Fruit fly (Drosophila melanogaster) whole organism, embryonic: ENCODE results near the gene hydra.

Source experiments
- BEAF-32 ChIP-seq: fragments of 200-800 bp; sonication (Bioruptor generic); optimal IDR thresholded peaks from 3 replicates; lab custom pipeline; 2017; ENCODE audit warnings: missing biosample characterization, missing genetic modification characterization, mild to moderate bottlenecking, moderate library complexity, missing genetic modification reagents
- CG11504 ChIP-seq: fragments of 200-800 bp; sonication (Bioruptor generic); optimal IDR thresholded peaks from 3 replicates; lab custom pipeline; 2019; ENCODE audit warnings: missing biosample characterization, mild to moderate bottlenecking, missing genetic modification characterization, moderate library complexity
- CG12236 ChIP-seq: fragments of 200-800 bp; sonication (Bioruptor generic); optimal IDR thresholded peaks from 2 replicates; lab custom pipeline; 2016; ENCODE audit warnings: missing biosample characterization, missing genetic modification characterization
- CG14710 ChIP-seq: fragments of 200-800 bp; sonication (Bioruptor generic); optimal IDR thresholded peaks from 3 replicates; lab custom pipeline; 2019; ENCODE audit warnings: missing biosample characterization, mild to moderate bottlenecking, missing genetic modification characterization, moderate library complexity
- CG1647 ChIP-seq: fragments of 200-800 bp; sonication (Bioruptor generic); optimal IDR thresholded peaks from 3 replicates; lab custom pipeline; 2016; ENCODE audit warnings: missing biosample characterization, missing genetic modification characterization
- CG18262 ChIP-seq: fragments of 200-800 bp; optimal IDR thresholded peaks from 3 replicates; lab custom pipeline; 2019; ENCODE audit warnings: missing biosample characterization, mild to moderate bottlenecking, missing genetic modification characterization, moderate library complexity
- CG31224 ChIP-seq: fragments of 200-800 bp; sonication (Bioruptor generic); IDR thresholded peaks from 2 replicates; pipeline ENCODE4 v1.3.6; 2022; ENCODE audit warnings: missing biosample characterization, missing genetic modification characterization
- CG31365 ChIP-seq: fragments of 200-800 bp; sonication (Bioruptor generic); optimal IDR thresholded peaks from 2 replicates; lab custom pipeline; 2018; ENCODE audit warnings: missing biosample characterization, mild to moderate bottlenecking, missing genetic modification characterization
- CG3281 ChIP-seq: fragments of 200-800 bp; sonication (Bioruptor generic); optimal IDR thresholded peaks from 3 replicates; lab custom pipeline; 2017; ENCODE audit warnings: missing biosample characterization, mild to moderate bottlenecking, missing genetic modification characterization
- CG3407 ChIP-seq: fragments of 200-800 bp; sonication (Bioruptor generic); optimal IDR thresholded peaks from 2 replicates; lab custom pipeline; 2018; ENCODE audit warnings: missing biosample characterization, mild to moderate bottlenecking, missing genetic modification characterization
- CG4424 ChIP-seq: fragments of 200-800 bp; sonication (Bioruptor generic); optimal IDR thresholded peaks from 3 replicates; lab custom pipeline; 2016; ENCODE audit warnings: missing biosample characterization, missing genetic modification characterization
- CG6254 ChIP-seq: fragments of 200-800 bp; sonication (Bioruptor generic); optimal IDR thresholded peaks from 3 replicates; lab custom pipeline; 2017; ENCODE audit warnings: mild to moderate bottlenecking, missing biosample characterization, missing genetic modification reagents, missing genetic modification characterization
- CG6689 ChIP-seq: fragments of 200-800 bp; sonication (Bioruptor generic); IDR thresholded peaks from 2 replicates; pipeline ENCODE4 v1.3.6; 2022; ENCODE audit warnings: missing biosample characterization, missing genetic modification characterization
- CG6854 ChIP-seq: fragments of 200-800 bp; sonication (Bioruptor generic); optimal IDR thresholded peaks from 3 replicates; lab custom pipeline; 2017; ENCODE audit warnings: missing biosample characterization, mild to moderate bottlenecking, missing genetic modification characterization
- CG7556 ChIP-seq: fragments of 200-800 bp; sonication (Bioruptor generic); optimal IDR thresholded peaks from 2 replicates; lab custom pipeline; 2017; ENCODE audit warnings: missing biosample characterization, mild to moderate bottlenecking, missing genetic modification characterization
- CG8089 ChIP-seq: fragments of 200-800 bp; sonication (Bioruptor generic); optimal IDR thresholded peaks from 3 replicates; lab custom pipeline; 2016; ENCODE audit warnings: missing biosample characterization, missing genetic modification characterization
- CG8944 ChIP-seq: fragments of 200-800 bp; sonication (Bioruptor generic); optimal IDR thresholded peaks from 3 replicates; lab custom pipeline; 2016; ENCODE audit warnings: missing biosample characterization, missing genetic modification characterization
- CG9215 ChIP-seq: fragments of 200-800 bp; sonication (Bioruptor generic); IDR thresholded peaks from 2 replicates; pipeline ENCODE4 v1.3.6; 2022; ENCODE audit warnings: missing biosample characterization, missing genetic modification characterization
- CG9797 ChIP-seq: fragments of 200-800 bp; sonication (Bioruptor generic); optimal IDR thresholded peaks from 3 replicates; lab custom pipeline; 2018; ENCODE audit warnings: missing biosample characterization, mild to moderate bottlenecking, missing genetic modification characterization
- CG9876 ChIP-seq: fragments of 200-800 bp; sonication (Bioruptor generic); optimal IDR thresholded peaks from 2 replicates; lab custom pipeline; 2016; ENCODE audit warnings: missing biosample characterization, missing genetic modification characterization
- Doc3 ChIP-seq: fragments of 200-800 bp; sonication (Bioruptor generic); IDR thresholded peaks from 3 replicates; pipeline ENCODE4 v1.3.6; 2022; ENCODE audit warnings: missing biosample characterization, missing genetic modification characterization; ENCODE audit not compliant: partially characterized antibody
- Fer2 ChIP-seq: fragments of 200-800 bp; sonication (Bioruptor generic); optimal IDR thresholded peaks from 2 replicates; lab custom pipeline; 2018; ENCODE audit warnings: missing biosample characterization, mild to moderate bottlenecking, missing genetic modification characterization, moderate library complexity
- HmgZ ChIP-seq: fragments of 200-800 bp; sonication (Bioruptor generic); optimal IDR thresholded peaks from 2 replicates; lab custom pipeline; 2018; ENCODE audit warnings: missing biosample characterization, mild to moderate bottlenecking, missing genetic modification characterization
- Lhr ChIP-seq: fragments of 200-800 bp; sonication (Bioruptor generic); optimal IDR thresholded peaks from 3 replicates; lab custom pipeline; 2017; ENCODE audit warnings: mild to moderate bottlenecking, missing biosample characterization, missing genetic modification reagents, missing genetic modification characterization
- Lim3 ChIP-seq: fragments of 200-800 bp; sonication (Bioruptor generic); IDR thresholded peaks from 2 replicates; pipeline ENCODE4 v1.3.6; 2022; ENCODE audit warnings: missing biosample characterization, missing genetic modification characterization
- Lpt ChIP-seq: fragments of >200 bp; optimal IDR thresholded peaks from 2 replicates; lab custom pipeline; 2018; ENCODE audit warnings: missing biosample characterization, missing genetic modification characterization
- MESR4 ChIP-seq: fragments of 200-800 bp; sonication (Bioruptor generic); optimal IDR thresholded peaks from 2 replicates; lab custom pipeline; 2018; ENCODE audit warnings: missing biosample characterization, mild to moderate bottlenecking, missing genetic modification characterization, moderate library complexity
- NK7.1 ChIP-seq: fragments of 200-800 bp; sonication (Bioruptor generic); optimal IDR thresholded peaks from 3 replicates; lab custom pipeline; 2016; ENCODE audit warnings: missing biosample characterization, missing genetic modification characterization
- Scr ChIP-seq: fragments of 200-800 bp; sonication (Bioruptor generic); IDR thresholded peaks from 2 replicates; pipeline ENCODE4 v1.3.6; 2022; ENCODE audit warnings: missing biosample characterization, missing genetic modification characterization; ENCODE audit not compliant: partially characterized antibody
- Usf ChIP-seq: fragments of 200-800 bp; sonication (Bioruptor generic); optimal IDR thresholded peaks from 2 replicates; lab custom pipeline; 2017; ENCODE audit warnings: missing genotype, missing biosample characterization, missing genetic modification characterization
- Xbp1 ChIP-seq: fragments of 200-800 bp; sonication (Bioruptor generic); optimal IDR thresholded peaks from 3 replicates; lab custom pipeline; 2016; ENCODE audit warnings: missing biosample characterization, mild to moderate bottlenecking, missing genetic modification characterization
- ab ChIP-seq: fragments of 200-800 bp; sonication (Bioruptor generic); optimal IDR thresholded peaks from 2 replicates; lab custom pipeline; 2016; ENCODE audit warnings: missing biosample characterization, missing genetic modification characterization
- ash1 ChIP-seq: fragments of 200-800 bp; sonication (Bioruptor generic); optimal IDR thresholded peaks from 2 replicates; lab custom pipeline; 2018; ENCODE audit warnings: missing biosample characterization, mild to moderate bottlenecking, missing genetic modification characterization
- crc ChIP-seq: fragments of 200-800 bp; sonication (Bioruptor generic); optimal IDR thresholded peaks from 2 replicates; lab custom pipeline; 2016; ENCODE audit warnings: missing biosample characterization, missing genetic modification characterization
- croc ChIP-seq: fragments of 200-800 bp; sonication (Bioruptor generic); conservative IDR thresholded peaks from 3 replicates; pipeline ENCODE4 v1.3.6; 2022; ENCODE audit warnings: missing biosample characterization, missing genetic modification characterization
- disco-r ChIP-seq: fragments of 200-800 bp; sonication (Bioruptor generic); optimal IDR thresholded peaks from 2 replicates; lab custom pipeline; 2016; ENCODE audit warnings: missing biosample characterization, missing genetic modification characterization
- eve ChIP-seq, 2 experiments: fragments of >200 bp; optimal IDR thresholded peaks; 2 replicates each; lab custom pipeline; 2017; ENCODE audit warnings: missing biosample characterization in 2 of 2, missing genetic modification characterization in 2 of 2
- ewg ChIP-seq: fragments of 200-800 bp; sonication (Bioruptor generic); optimal IDR thresholded peaks from 3 replicates; lab custom pipeline; 2017; ENCODE audit warnings: mild to moderate bottlenecking, missing biosample characterization, missing genetic modification reagents, missing genetic modification characterization
- fd3F ChIP-seq: fragments of 200-800 bp; sonication (Bioruptor generic); optimal IDR thresholded peaks from 2 replicates; lab custom pipeline; 2018; ENCODE audit warnings: missing biosample characterization, mild to moderate bottlenecking, missing genetic modification characterization, moderate library complexity
- gsb-n ChIP-seq: fragments of 200-800 bp; sonication (Bioruptor generic); optimal IDR thresholded peaks from 3 replicates; lab custom pipeline; 2018; ENCODE audit warnings: missing biosample characterization, mild to moderate bottlenecking, missing genetic modification characterization
- lilli ChIP-seq: fragments of 200-800 bp; sonication (Bioruptor generic); optimal IDR thresholded peaks from 3 replicates; lab custom pipeline; 2016; ENCODE audit warnings: missing biosample characterization, missing genetic modification characterization
- lmd ChIP-seq: fragments of 200-800 bp; sonication (Bioruptor generic); IDR thresholded peaks from 2 replicates; pipeline ENCODE4 v1.3.6; 2022; ENCODE audit warnings: missing biosample characterization, missing genetic modification characterization
- nmo ChIP-seq: fragments of 200-800 bp; sonication (Bioruptor generic); optimal IDR thresholded peaks from 2 replicates; lab custom pipeline; 2018; ENCODE audit warnings: missing biosample characterization, mild to moderate bottlenecking, missing genetic modification characterization, moderate library complexity
- odd ChIP-seq: fragments of 200-800 bp; sonication (Bioruptor generic); optimal IDR thresholded peaks from 2 replicates; lab custom pipeline; 2017; ENCODE audit warnings: missing biosample characterization, mild to moderate bottlenecking, missing genetic modification characterization
- ranshi ChIP-seq: fragments of 200-800 bp; sonication (Bioruptor generic); IDR thresholded peaks from 2 replicates; pipeline ENCODE4 v1.3.6; 2022; ENCODE audit warnings: missing biosample characterization, missing genetic modification characterization
- row ChIP-seq: fragments of 200-800 bp; sonication (Bioruptor generic); IDR thresholded peaks from 3 replicates; pipeline ENCODE4 v1.3.6; 2022; ENCODE audit warnings: missing biosample characterization, missing genetic modification characterization
- sens-2 ChIP-seq: fragments of 200-800 bp; sonication (Bioruptor generic); IDR thresholded peaks from 2 replicates; pipeline ENCODE4 v1.3.6; 2022; ENCODE audit warnings: missing biosample characterization, missing genetic modification characterization
- sna ChIP-seq: fragments of 200-800 bp; sonication (Bioruptor generic); IDR thresholded peaks from 2 replicates; pipeline ENCODE4 v1.3.6; 2022; ENCODE audit warnings: missing biosample characterization, missing genetic modification characterization; ENCODE audit not compliant: partially characterized antibody
- trem ChIP-seq: fragments of 200-800 bp; optimal IDR thresholded peaks from 3 replicates; lab custom pipeline; 2019; ENCODE audit warnings: missing biosample characterization, mild to moderate bottlenecking, missing genetic modification characterization, moderate library complexity
- trh ChIP-seq: fragments of 200-800 bp; sonication (Bioruptor generic); optimal IDR thresholded peaks from 2 replicates; lab custom pipeline; 2016; ENCODE audit warnings: missing biosample characterization, missing genetic modification characterization
- tup ChIP-seq: fragments of 200-800 bp; sonication (Bioruptor generic); optimal IDR thresholded peaks from 2 replicates; lab custom pipeline; 2016; ENCODE audit warnings: missing biosample characterization, mild to moderate bottlenecking, missing genetic modification characterization, moderate library complexity

Gene hydra

dm6 chrX:20721724-20722344 is 45.0 kb upstream of the hydra start (continued):
- TF ChIP-seq MESR4 (GFP tag; lab: Kevin White, UChicago) (no peak), CG4424 (GFP tag; lab: Kevin White, UChicago) (peak; percentile 21), trh (GFP tag; lab: Kevin White, UChicago) (no peak), CG18262 (tag; lab: Kevin White, UChicago) (peak; percentile 46), Scr (GFP tag; lab: Robert Waterston, UW) (no peak), Xbp1 (GFP tag; lab: Kevin White, UChicago) (no peak), Lpt (GFP tag; lab: Kevin White, UChicago) (no peak), Usf (GFP tag; lab: Kevin White, UChicago) (no peak), fd3F (GFP tag; lab: Kevin White, UChicago) (no peak), CG9876 (GFP tag; lab: Kevin White, UChicago) (no peak), CG3281 (GFP tag; lab: Kevin White, UChicago) (no peak), CG6689 (no peak), CG31224 (GFP tag; lab: Robert Waterston, UW) (no peak), tup (GFP tag; lab: Kevin White, UChicago) (no peak), Lim3 (GFP tag; lab: Robert Waterston, UW) (no peak), BEAF-32 (GFP tag; lab: Kevin White, UChicago) (no peak), CG11504 (tag; lab: Kevin White, UChicago) (peak; percentile 18), ewg (no peak), CG6854 (GFP tag; lab: Kevin White, UChicago) (no peak), sens-2 (GFP tag; lab: Robert Waterston, UW) (no peak), sna (GFP tag; lab: Robert Waterston, UW) (no peak), ab (GFP tag; lab: Kevin White, UChicago) (no peak), CG9797 (GFP tag; lab: Kevin White, UChicago) (no peak), lmd (GFP tag; lab: Robert Waterston, UW) (no peak; the same call in 1 of the 2 replicates), CG12236 (GFP tag; lab: Kevin White, UChicago) (no peak), Doc3 (GFP tag; lab: Robert Waterston, UW) (no peak), lilli (no peak), CG3407 (no peak), Fer2 (tag; lab: Kevin White, UChicago) (no peak), CG1647 (no peak), trem (tag; lab: Kevin White, UChicago) (peak; percentile 8), gsb-n (no peak), row (GFP tag; lab: Robert Waterston, UW) (peak; percentile 11; the same call in 1 of the 3 replicates), CG9215 (GFP tag; lab: Robert Waterston, UW) (no peak), ranshi (GFP tag; lab: Robert Waterston, UW) (no peak), Lhr (GFP tag; lab: Kevin White, UChicago) (no peak), CG6254 (GFP tag; lab: Kevin White, UChicago) (peak; percentile 22), odd (no peak), HmgZ (tag; lab: Kevin White, UChicago) (no peak), croc (GFP tag; lab: Robert Waterston, UW) (no peak), ash1 (GFP tag; lab: Kevin White, UChicago) (no peak), eve (GFP tag; optimal IDR thresholded peaks at IDR 0.05; lab: Kevin White, UChicago) (peak in 1 of 2 experiments; percentile 17), nmo (no peak), CG31365 (no peak), disco-r (no peak), CG7556 (no peak), CG8944 (GFP tag; lab: Kevin White, UChicago) (no peak), CG14710 (tag; lab: Kevin White, UChicago) (peak; percentile 33), crc (GFP tag; lab: Kevin White, UChicago) (no peak), NK7.1 (GFP tag; lab: Kevin White, UChicago) (no peak), CG8089 (no peak)
